Worm (Caenorhabditis elegans): ENCODE measurements around the gene F53F8.5.

- TF ChIP-seq klf-2 (GFP tag; conservative IDR thresholded peaks at IDR 0.05) (no peak), T22C8.4 (GFP tag; IDR thresholded peaks at IDR 0.05) (no peak), ztf-29 (GFP tag; IDR thresholded peaks at IDR 0.05) (no peak), tab-1 (GFP tag; IDR thresholded peaks at IDR 0.05) (no peak), ref-1 (GFP tag; conservative IDR thresholded peaks at IDR 0.05) (no peak)
Observed at ce11 chrV:20682309-20682708, 21.5 kb downstream of the F53F8.5 start.

Data from whole organism, midembryonic.